Worm (Caenorhabditis elegans): ENCODE results near the gene gpd-1.

- TF ChIP-seq fos-1 (tag; optimal IDR thresholded peaks at IDR 0.05) (no peak), nhr-237 (tag; optimal IDR thresholded peaks at IDR 0.05) (no peak), lin-13 (GFP tag; optimal IDR thresholded peaks at IDR 0.05) (no peak), skn-1 (tag; optimal IDR thresholded peaks at IDR 0.05) (no peak), nhr-23 (tag; optimal IDR thresholded peaks at IDR 0.05) (no peak)
These were observed 3.1 kb upstream of the gpd-1 start, which contains the start of the genes T09F3.2 and T09F3.7 for ce11 chrII:10390854-10391253.

Data from whole organism, L2 larva.